Worm (Caenorhabditis elegans) whole organism, L1 larva: ENCODE measurements around the gene F15B9.8.

Source experiments
- C04F5.9 ChIP-seq: sonication (generic microtip); optimal IDR thresholded peaks from 2 replicates; lab custom pipeline; 2016; ENCODE audit warnings: missing genetic modification characterization, missing compliant biosample characterization
- C16A3.4 ChIP-seq: fragments of 150-350 bp; optimal IDR thresholded peaks from 2 replicates; lab custom pipeline; 2014; ENCODE audit warnings: missing biosample characterization, missing genetic modification characterization
- aly-2 ChIP-seq: fragments of 150-350 bp; optimal IDR thresholded peaks from 2 replicates; lab custom pipeline; 2014; ENCODE audit warnings: missing biosample characterization, missing genetic modification characterization
- ama-1 ChIP-seq: fragments of 150-350 bp; optimal IDR thresholded peaks from 2 replicates; lab custom pipeline; 2014
- blmp-1 ChIP-seq: fragments of 150-350 bp; optimal IDR thresholded peaks from 2 replicates; lab custom pipeline; 2014; ENCODE audit warnings: missing biosample characterization, missing genetic modification characterization
- ceh-63 ChIP-seq: fragments of 200-800 bp; sonication (Bioruptor generic); optimal IDR thresholded peaks from 2 replicates; lab custom pipeline; 2018; ENCODE audit warnings: mild to moderate bottlenecking, missing genetic modification characterization, missing compliant biosample characterization
- ceh-82 ChIP-seq, 3 experiments: fragments of 150-350 bp in 1 of 3; sonication (generic microtip) in 2 of 3; optimal IDR thresholded peaks; 2 replicates each; lab custom pipeline; 2014 to 2017; ENCODE audit warnings: missing biosample characterization in 3 of 3, missing genetic modification characterization in 3 of 3
- ces-1 ChIP-seq: fragments of 150-350 bp; optimal IDR thresholded peaks from 2 replicates; lab custom pipeline; 2014; ENCODE audit warnings: missing biosample characterization, missing genetic modification reagents, missing genetic modification characterization
- efl-1 ChIP-seq, 4 experiments: fragments of 150-350 bp; optimal IDR thresholded peaks in 3 of 4; peaks in 1 of 4; 1 replicate in 1 of 4; 2 replicates in 3 of 4; lab custom pipeline; 2014; ENCODE audit warnings: missing biosample characterization in 2 of 4, missing genetic modification characterization in 2 of 4, missing genetic modification reagents in 2 of 4
- efl-3 ChIP-seq: fragments of 200-800 bp; sonication (Bioruptor generic); optimal IDR thresholded peaks from 2 replicates; lab custom pipeline; 2018; ENCODE audit warnings: mild to moderate bottlenecking, missing genetic modification characterization, missing compliant biosample characterization
- egl-13 ChIP-seq: sonication (generic microtip); optimal IDR thresholded peaks from 2 replicates; lab custom pipeline; 2016; ENCODE audit warnings: missing genotype, missing genetic modification reagents, missing genetic modification characterization, missing compliant biosample characterization
- elt-3 ChIP-seq, 6 experiments: fragments of 150-350 bp in 1 of 6; sonication (generic microtip); optimal IDR thresholded peaks; 2 replicates each; lab custom pipeline; 2017 to 2018; ENCODE audit warnings: missing biosample characterization in 6 of 6, missing genetic modification characterization in 6 of 6, inconsistent platforms in 1 of 6
- fkh-4 ChIP-seq: sonication (generic microtip); optimal IDR thresholded peaks from 2 replicates; lab custom pipeline; 2016; ENCODE audit warnings: missing compliant biosample characterization, missing genetic modification characterization, borderline replicate concordance
- fos-1 ChIP-seq: fragments of 150-350 bp; optimal IDR thresholded peaks from 2 replicates; lab custom pipeline; 2014; ENCODE audit warnings: missing biosample characterization, missing genetic modification characterization
- hpl-2 ChIP-seq: fragments of 150-350 bp; optimal IDR thresholded peaks from 2 replicates; lab custom pipeline; 2014; ENCODE audit warnings: missing biosample characterization, missing genetic modification reagents, missing genetic modification characterization
- jun-1 ChIP-seq: fragments of 150-350 bp; optimal IDR thresholded peaks from 2 replicates; lab custom pipeline; 2014; ENCODE audit warnings: missing biosample characterization, missing genetic modification reagents, missing genetic modification characterization
- lin-14 ChIP-seq: fragments of 200-800 bp; sonication (Bioruptor generic); optimal IDR thresholded peaks from 2 replicates; lab custom pipeline; 2018; ENCODE audit warnings: mild to moderate bottlenecking, missing genetic modification characterization, moderate library complexity, missing compliant biosample characterization
- lin-15B ChIP-seq: fragments of 150-350 bp; sonication (generic microtip); optimal IDR thresholded peaks from 3 replicates; lab custom pipeline; 2014; ENCODE audit warnings: missing biosample characterization, missing genetic modification characterization
- lin-35 ChIP-seq, 2 experiments: fragments of 150-350 bp; optimal IDR thresholded peaks; 2 replicates each; lab custom pipeline; 2014; ENCODE audit warnings: missing biosample characterization in 2 of 2, missing genetic modification characterization in 2 of 2, missing genetic modification reagents in 2 of 2
- lir-3 ChIP-seq: sonication (generic microtip); optimal IDR thresholded peaks from 2 replicates; lab custom pipeline; 2016; ENCODE audit warnings: mild to moderate bottlenecking, missing genetic modification characterization, moderate library complexity, missing compliant biosample characterization; ENCODE audit not compliant: poor library complexity
- mab-9 ChIP-seq: fragments of 200-800 bp; sonication (Bioruptor generic); IDR thresholded peaks from 2 replicates; pipeline ENCODE4 v1.3.6; 2022; ENCODE audit warnings: missing genetic modification reagents, missing genetic modification characterization, missing compliant biosample characterization
- mef-2 ChIP-seq: fragments of 150-350 bp; optimal IDR thresholded peaks from 2 replicates; lab custom pipeline; 2014; ENCODE audit warnings: missing biosample characterization, missing genetic modification characterization
- mep-1 ChIP-seq: fragments of 150-350 bp; optimal IDR thresholded peaks from 2 replicates; lab custom pipeline; 2014; ENCODE audit warnings: missing biosample characterization, missing genetic modification characterization
- nhr-47 ChIP-seq: sonication (generic microtip); optimal IDR thresholded peaks from 2 replicates; lab custom pipeline; 2016; ENCODE audit warnings: mild to moderate bottlenecking, missing genetic modification characterization, moderate library complexity, missing compliant biosample characterization
- nhr-76 ChIP-seq: sonication (generic microtip); optimal IDR thresholded peaks from 2 replicates; lab custom pipeline; 2017; ENCODE audit warnings: missing biosample characterization, missing genetic modification characterization
- nhr-85 ChIP-seq: sonication (generic microtip); peaks from one replicate; lab custom pipeline; 2016; ENCODE audit warnings: missing genetic modification characterization, inconsistent platforms, missing compliant biosample characterization
- nhr-90 ChIP-seq: sonication (generic microtip); optimal IDR thresholded peaks from 2 replicates; lab custom pipeline; 2016; ENCODE audit warnings: mild to moderate bottlenecking, missing genetic modification characterization, missing compliant biosample characterization; ENCODE audit not compliant: poor library complexity
- pag-3 ChIP-seq: sonication (generic microtip); optimal IDR thresholded peaks from 2 replicates; lab custom pipeline; 2017; ENCODE audit warnings: missing genetic modification characterization, mild to moderate bottlenecking, missing compliant biosample characterization, antibody characterized with exemption, borderline replicate concordance; ENCODE audit not compliant: insufficient read depth
- pax-3 ChIP-seq: fragments of 200-800 bp; sonication (Bioruptor generic); optimal IDR thresholded peaks from 2 replicates; lab custom pipeline; 2018; ENCODE audit warnings: mild to moderate bottlenecking, missing genetic modification characterization, moderate library complexity, missing compliant biosample characterization
- pqm-1 ChIP-seq: sonication (generic microtip); optimal IDR thresholded peaks from 3 replicates; lab custom pipeline; 2017; ENCODE audit warnings: missing biosample characterization, missing genetic modification characterization
- rnt-1 ChIP-seq: sonication (generic microtip); optimal IDR thresholded peaks from 2 replicates; lab custom pipeline; 2016; ENCODE audit warnings: mild to moderate bottlenecking, missing genetic modification characterization, moderate library complexity, missing compliant biosample characterization
- snpc-4 ChIP-seq: fragments of 150-350 bp; optimal IDR thresholded peaks from 2 replicates; lab custom pipeline; 2014; ENCODE audit warnings: missing biosample characterization, missing genetic modification characterization
- snu-23 ChIP-seq: sonication (generic microtip); optimal IDR thresholded peaks from 2 replicates; lab custom pipeline; 2016; ENCODE audit warnings: missing genetic modification characterization, missing compliant biosample characterization
- sox-4 ChIP-seq: sonication (generic microtip); optimal IDR thresholded peaks from 2 replicates; lab custom pipeline; 2016; ENCODE audit warnings: missing genetic modification characterization, missing compliant biosample characterization
- sptf-1 ChIP-seq: fragments of 150-350 bp; optimal IDR thresholded peaks from 2 replicates; lab custom pipeline; 2014; ENCODE audit warnings: missing biosample characterization, missing genetic modification characterization
- sup-37 ChIP-seq: fragments of 200-800 bp; sonication (Bioruptor generic); optimal IDR thresholded peaks from 2 replicates; lab custom pipeline; 2018; ENCODE audit warnings: mild to moderate bottlenecking, missing genetic modification characterization, missing compliant biosample characterization
- swsn-7 ChIP-seq: sonication (generic microtip); optimal IDR thresholded peaks from 2 replicates; lab custom pipeline; 2016; ENCODE audit warnings: missing genetic modification characterization, missing compliant biosample characterization
- tbx-2 ChIP-seq: sonication (generic microtip); optimal IDR thresholded peaks from 2 replicates; lab custom pipeline; 2016; ENCODE audit warnings: missing genetic modification characterization, missing compliant biosample characterization
- unc-62 ChIP-seq: fragments of 150-350 bp; optimal IDR thresholded peaks from 2 replicates; lab custom pipeline; 2014; ENCODE audit warnings: missing biosample characterization, missing genetic modification reagents, missing genetic modification characterization
- unc-86 ChIP-seq: sonication (generic microtip); optimal IDR thresholded peaks from 2 replicates; lab custom pipeline; 2016; ENCODE audit warnings: missing genetic modification characterization, missing compliant biosample characterization
- vab-15 ChIP-seq: sonication (generic microtip); optimal IDR thresholded peaks from 2 replicates; lab custom pipeline; 2017; ENCODE audit warnings: missing genotype, mild to moderate bottlenecking, missing genetic modification characterization, missing compliant biosample characterization
- xbp-1 ChIP-seq: sonication (generic microtip); optimal IDR thresholded peaks from 2 replicates; lab custom pipeline; 2016; ENCODE audit warnings: missing genetic modification characterization, missing compliant biosample characterization
- zag-1 ChIP-seq: fragments of 150-350 bp; optimal IDR thresholded peaks from 2 replicates; lab custom pipeline; 2014; ENCODE audit warnings: missing biosample characterization, missing genetic modification characterization
- ztf-11 ChIP-seq, 2 experiments: sonication (generic microtip); optimal IDR thresholded peaks; 2 replicates each; lab custom pipeline; 2016 to 2017; ENCODE audit warnings: missing genetic modification characterization in 2 of 2, missing biosample characterization in 1 of 2, missing compliant biosample characterization in 1 of 2

The F15B9.8 gene

DNA sequence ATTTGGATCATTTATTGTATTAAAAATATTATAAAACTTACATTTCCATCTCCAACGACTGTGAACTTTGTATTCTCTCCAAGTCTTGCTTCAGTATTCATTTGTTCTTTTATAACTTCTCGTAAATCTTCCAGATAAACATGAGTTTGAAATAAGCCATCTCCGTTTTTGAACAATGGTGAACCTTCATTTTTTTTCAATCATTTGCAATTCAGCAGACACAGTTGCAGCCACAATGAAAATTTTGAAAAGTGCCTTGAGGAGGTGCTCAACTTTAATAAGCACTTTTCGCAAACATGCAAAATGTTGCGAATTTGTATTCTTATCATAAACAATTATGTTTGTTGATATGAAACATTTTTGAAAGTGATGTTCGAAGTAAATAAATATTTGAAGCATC lies 44.1 kb upstream of the F15B9.8 start, which contains the start of gene T16G1.3:
Gene T16G1.3 (minus strand): TSS at position 101 of the 400 bp plus-strand sequence.
- no peak for TF ChIP-seq snpc-4 (tag; lab: Kevin White, UChicago)
- no peak for TF ChIP-seq mef-2 (tag; lab: Kevin White, UChicago)
- TF ChIP-seq jun-1 (tag; lab: Kevin White, UChicago): no peak
- no peak for TF ChIP-seq aly-2
- no peak for TF ChIP-seq zag-1
- TF ChIP-seq C04F5.9 (tag; lab: Kevin White, UChicago): no peak
- no peak for TF ChIP-seq ces-1 (GFP tag; lab: Kevin White, UChicago)
- TF ChIP-seq pqm-1 (tag; lab: Kevin White, UChicago): no peak

DNA sequence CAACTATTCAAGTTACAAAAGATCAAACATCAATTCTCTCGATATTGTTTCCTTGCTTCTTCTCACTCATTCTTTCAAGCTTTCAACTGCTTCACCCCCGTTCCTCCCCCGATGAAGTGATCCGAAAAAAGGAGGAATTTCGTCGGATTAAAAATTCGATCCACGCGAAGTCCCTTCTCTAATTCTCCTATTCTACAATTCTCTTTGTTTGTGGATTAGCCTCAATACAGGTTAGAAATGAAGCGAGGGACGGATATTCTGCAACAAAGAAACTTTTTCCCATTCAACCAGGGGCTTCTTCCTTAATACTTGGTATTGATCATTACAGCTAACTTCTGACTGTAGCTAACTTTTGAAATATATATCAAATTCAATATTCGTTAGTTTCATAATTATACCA lies 43.6 kb upstream of the F15B9.8 start, which contains the start of gene grl-2:
Gene grl-2 (plus strand): TSS at position 301 of the 400 bp plus-strand sequence.
- TF ChIP-seq nhr-85: peak; percentile 62
- TF ChIP-seq sptf-1 (tag; lab: Kevin White, UChicago): no peak

DNA sequence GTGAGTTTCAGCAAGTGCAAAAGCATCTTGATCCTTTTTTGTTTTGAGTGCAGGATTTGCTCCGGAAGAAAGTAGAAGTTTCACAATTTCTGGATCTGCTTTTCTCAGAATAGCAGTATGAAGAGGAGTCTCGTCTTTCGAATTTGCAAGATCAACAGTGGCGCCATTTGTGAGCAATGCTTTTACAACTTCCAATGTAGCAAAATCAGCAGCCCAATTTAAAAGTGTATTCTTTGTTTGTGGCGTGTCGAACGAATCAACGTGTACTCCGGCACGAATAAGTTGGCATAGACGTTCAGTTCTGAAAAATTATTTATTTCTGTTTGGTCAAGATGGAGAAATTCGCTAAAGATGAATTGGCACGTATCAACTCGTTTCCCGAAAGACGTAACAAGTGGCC lies 38.7 kb upstream of the F15B9.8 start, which contains the start of gene T16G1.13:
Gene T16G1.13 (plus strand): TSS at position 301 of the 400 bp plus-strand sequence.
- TF ChIP-seq ama-1 (lab: Kevin White, UChicago): no peak
- no peak for TF ChIP-seq lin-14 (GFP tag; lab: Kevin White, UChicago)
- no peak for TF ChIP-seq fkh-4
- TF ChIP-seq xbp-1: no peak
- no peak for TF ChIP-seq ceh-63 (GFP tag; lab: Kevin White, UChicago)

DNA sequence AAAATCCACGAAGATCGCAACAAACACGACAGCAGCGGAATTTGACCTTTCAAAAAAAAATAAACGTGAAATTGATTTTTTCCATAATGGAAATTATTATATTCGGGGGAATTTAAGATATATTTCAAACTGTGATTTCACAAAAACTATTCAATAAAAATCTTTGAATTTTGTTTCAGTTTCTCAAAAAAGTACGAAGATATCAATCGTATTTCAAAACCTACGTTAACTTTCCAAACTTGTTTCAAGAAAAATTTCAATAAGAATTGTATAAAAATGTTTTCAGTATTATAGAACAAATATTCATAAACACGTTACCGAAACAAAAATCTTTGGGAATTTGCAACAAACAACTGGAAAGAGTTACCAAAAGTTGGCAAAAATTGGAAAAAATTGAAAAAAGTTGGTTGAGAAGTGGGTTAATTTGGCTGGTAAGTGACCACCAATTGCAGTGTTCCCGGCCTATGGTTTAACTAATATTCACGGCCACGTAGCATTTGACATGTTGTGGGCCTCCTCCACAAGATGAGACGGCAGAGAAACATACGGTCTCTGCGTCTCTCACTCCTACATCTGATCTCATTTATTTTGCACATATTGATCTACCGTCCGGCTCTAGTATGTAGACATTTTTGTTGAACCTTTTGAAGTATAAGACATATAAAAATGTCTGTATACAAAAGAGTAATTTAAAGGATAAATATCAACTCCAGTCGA lies 37.4 kb upstream of the F15B9.8 start, which contains the start of the genes T16G1.9 and T16G1.18:
Gene T16G1.9 (minus strand): TSS at position 51 of the 717 bp plus-strand sequence.
Gene T16G1.18 (plus strand): TSS at position 493 of the 717 bp plus-strand sequence.
- no peak for TF ChIP-seq nhr-76 (tag; lab: Kevin White, UChicago)
- TF ChIP-seq sup-37 (GFP tag; lab: Kevin White, UChicago): no peak
- TF ChIP-seq fos-1 (tag; lab: Kevin White, UChicago): no peak
- no peak for TF ChIP-seq sox-4 (tag; lab: Kevin White, UChicago)
- peak; percentile 56 for TF ChIP-seq snu-23 (GFP tag; lab: Kevin White, UChicago)
- peak; percentile 24 for TF ChIP-seq nhr-47 (tag; lab: Kevin White, UChicago)
- TF ChIP-seq lir-3 (tag; lab: Kevin White, UChicago): no peak
- peak in 2 of 3 experiments; percentile 21 to 47 for TF ChIP-seq ceh-82 (tag; optimal IDR thresholded peaks at IDR 0.05; lab: Kevin White, UChicago)
- TF ChIP-seq mab-9: no peak
- TF ChIP-seq hpl-2: no peak
- TF ChIP-seq tbx-2 (tag; lab: Kevin White, UChicago): peak; percentile 14
- TF ChIP-seq C16A3.4: peak; percentile 9
- no peak for TF ChIP-seq fkh-4
- no peak for TF ChIP-seq pqm-1 (tag; lab: Kevin White, UChicago)
- TF ChIP-seq pax-3 (tag; lab: Kevin White, UChicago): no peak
- TF ChIP-seq unc-86 (tag; lab: Kevin White, UChicago): no peak
- peak in 1 of 6 experiments; percentile 6 for TF ChIP-seq elt-3 (tag; optimal IDR thresholded peaks at IDR 0.05; lab: Kevin White, UChicago)
- TF ChIP-seq egl-13 (tag; lab: Kevin White, UChicago): no peak
- peak; percentile 36 for TF ChIP-seq xbp-1
- no peak for TF ChIP-seq blmp-1 (tag; lab: Kevin White, UChicago)
- TF ChIP-seq efl-3 (GFP tag; lab: Kevin White, UChicago): no peak
- TF ChIP-seq unc-62: no peak
- no peak for TF ChIP-seq C04F5.9 (tag; lab: Kevin White, UChicago)
- no peak for TF ChIP-seq nhr-90 (tag; lab: Kevin White, UChicago)
- no peak for TF ChIP-seq ama-1 (lab: Kevin White, UChicago)
- no peak for TF ChIP-seq pag-3
- no peak for TF ChIP-seq zag-1
- TF ChIP-seq mep-1: peak; percentile 43
- peak; percentile 12 for TF ChIP-seq lin-15B
- TF ChIP-seq vab-15 (tag; lab: Kevin White, UChicago): no peak
- TF ChIP-seq aly-2: no peak
- peak; percentile 19 for TF ChIP-seq swsn-7
- peak; percentile 27 for TF ChIP-seq rnt-1 (tag; lab: Kevin White, UChicago)
- TF ChIP-seq lin-35 (GFP tag; optimal IDR thresholded peaks at IDR 0.05; lab: Kevin White, UChicago): peak; percentile 52 to 56
- TF ChIP-seq mef-2 (tag; lab: Kevin White, UChicago): no peak
- TF ChIP-seq efl-1 (optimal IDR thresholded peaks at IDR 0.05; lab: Kevin White, UChicago): peak; percentile 58 to 65
- TF ChIP-seq efl-1 (GFP tag; optimal IDR thresholded peaks at IDR 0.05 in 1 of 2; lab: Kevin White, UChicago): peak in 1 of 2 experiments; percentile 28
- TF ChIP-seq ztf-11 (tag; optimal IDR thresholded peaks at IDR 0.05; lab: Kevin White, UChicago): no peak
